Worm (Caenorhabditis elegans): ENCODE results near the gene cutl-29.

DNA sequence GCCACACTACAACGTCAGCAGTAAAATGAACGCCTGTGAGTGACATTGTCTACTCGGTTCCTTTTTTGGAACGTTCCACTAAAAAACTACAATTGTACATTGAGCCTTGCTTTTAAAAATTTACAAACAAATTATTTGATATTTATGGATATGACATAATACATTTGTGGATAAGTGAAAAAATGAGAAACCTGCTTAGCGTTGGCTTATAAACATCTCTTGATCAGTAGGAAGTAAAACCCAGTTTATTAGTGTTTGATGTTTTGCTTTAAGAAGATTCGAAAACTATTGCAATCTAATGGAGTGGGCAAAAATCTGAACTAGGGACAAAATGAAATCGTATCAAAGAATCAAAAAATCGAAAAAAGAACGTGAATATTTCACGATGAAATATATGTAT, 53.9 kb downstream of the cutl-29 start:
- TF ChIP-seq nhr-11 (tag; optimal IDR thresholded peaks at IDR 0.05) (no peak), nhr-237 (tag; optimal IDR thresholded peaks at IDR 0.05) (no peak), Y105C5A.15 (GFP tag; IDR thresholded peaks at IDR 0.05) (no peak), F37D6.2 (tag; optimal IDR thresholded peaks at IDR 0.05) (no peak), ztf-11 (tag; optimal IDR thresholded peaks at IDR 0.05) (no peak), nhr-25 (tag; optimal IDR thresholded peaks at IDR 0.05; ENCODE audit: borderline replicate concordance, insufficient read depth) (no peak), arid-1 (GFP tag; conservative IDR thresholded peaks at IDR 0.05) (no peak), mdl-1 (tag; optimal IDR thresholded peaks at IDR 0.05) (no peak), sdz-12 (GFP tag; optimal IDR thresholded peaks at IDR 0.05) (no peak), unc-130 (GFP tag; optimal IDR thresholded peaks at IDR 0.05) (no peak), skn-1 (tag; optimal IDR thresholded peaks at IDR 0.05) (no peak)
